Fruit fly (Drosophila melanogaster) whole organism, pupa: ENCODE results near the gene CG45049.
A peak's percentile ranks its signal among the peaks of the same experiment; 100 is the strongest.

Source experiments
- CG10348 ChIP-seq: fragments of 200-800 bp; sonication (Bioruptor generic); IDR thresholded peaks from 2 replicates; pipeline ENCODE4 v1.3.6; 2022; ENCODE audit warnings: missing biosample characterization, missing genetic modification characterization
- CG12605 ChIP-seq: fragments of 200-800 bp; sonication (Bioruptor generic); IDR thresholded peaks from 2 replicates; pipeline ENCODE4 v1.3.6; 2022; ENCODE audit warnings: missing biosample characterization, missing genetic modification characterization
- CG13204 ChIP-seq: fragments of 200-800 bp; sonication (Bioruptor generic); optimal IDR thresholded peaks from 2 replicates; lab custom pipeline; 2018; ENCODE audit warnings: missing biosample characterization, mild to moderate bottlenecking, missing genetic modification characterization, moderate library complexity
- CG14655 ChIP-seq: fragments of 200-800 bp; sonication (Bioruptor generic); optimal IDR thresholded peaks from 3 replicates; lab custom pipeline; 2017; ENCODE audit warnings: mild to moderate bottlenecking, missing biosample characterization, missing genetic modification reagents, missing genetic modification characterization
- CG15710 ChIP-seq: fragments of 200-800 bp; sonication (Bioruptor generic); optimal IDR thresholded peaks from 2 replicates; lab custom pipeline; 2018; ENCODE audit warnings: missing biosample characterization, mild to moderate bottlenecking, missing genetic modification characterization, moderate library complexity
- CG17806 ChIP-seq: fragments of 200-800 bp; sonication (Bioruptor generic); optimal IDR thresholded peaks from 2 replicates; lab custom pipeline; 2018; ENCODE audit warnings: missing biosample characterization, mild to moderate bottlenecking, missing genetic modification characterization, moderate library complexity
- CG32121 ChIP-seq: fragments of 200-800 bp; sonication (Bioruptor generic); IDR thresholded peaks from 2 replicates; pipeline ENCODE4 v1.3.6; 2022; ENCODE audit warnings: missing biosample characterization, missing genetic modification characterization
- CG34367 ChIP-seq: fragments of 200-800 bp; sonication (Bioruptor generic); optimal IDR thresholded peaks from 2 replicates; lab custom pipeline; 2018; ENCODE audit warnings: missing biosample characterization, mild to moderate bottlenecking, missing genetic modification characterization
- CG4496 ChIP-seq: fragments of 200-800 bp; sonication (Bioruptor generic); IDR thresholded peaks from 3 replicates; pipeline ENCODE4 v1.3.6; 2022; ENCODE audit warnings: missing biosample characterization, missing genetic modification characterization
- CG8159 ChIP-seq: fragments of 200-800 bp; sonication (Bioruptor generic); optimal IDR thresholded peaks from 3 replicates; lab custom pipeline; 2018; ENCODE audit warnings: missing biosample characterization, mild to moderate bottlenecking, missing genetic modification characterization, moderate library complexity
- CG8301 ChIP-seq: fragments of 200-800 bp; sonication (Bioruptor generic); optimal IDR thresholded peaks from 2 replicates; lab custom pipeline; 2018; ENCODE audit warnings: missing biosample characterization, mild to moderate bottlenecking, missing genetic modification characterization
- CG9948 ChIP-seq: fragments of 200-800 bp; sonication (Bioruptor generic); optimal IDR thresholded peaks from 2 replicates; lab custom pipeline; 2018; ENCODE audit warnings: missing biosample characterization, mild to moderate bottlenecking, missing genetic modification characterization, moderate library complexity
- D1 ChIP-seq: fragments of 200-800 bp; sonication (Bioruptor generic); optimal IDR thresholded peaks from 2 replicates; lab custom pipeline; 2018; ENCODE audit warnings: missing biosample characterization, mild to moderate bottlenecking, missing genetic modification characterization, moderate library complexity
- EcR ChIP-seq: fragments of 200-800 bp; sonication (Bioruptor generic); optimal IDR thresholded peaks from 3 replicates; lab custom pipeline; 2019; ENCODE audit warnings: missing biosample characterization, missing genetic modification characterization, mild to moderate bottlenecking, moderate library complexity, missing genetic modification reagents
- Ets98B ChIP-seq: fragments of 200-800 bp; sonication (Bioruptor generic); IDR thresholded peaks from 2 replicates; pipeline ENCODE4 v1.3.6; 2022; ENCODE audit warnings: missing biosample characterization, missing genetic modification characterization
- Pif1A ChIP-seq: fragments of 200-800 bp; sonication (Bioruptor generic); optimal IDR thresholded peaks from 3 replicates; lab custom pipeline; 2016; ENCODE audit warnings: missing biosample characterization, missing genetic modification characterization
- Pif1B ChIP-seq: fragments of 200-800 bp; sonication (Bioruptor generic); optimal IDR thresholded peaks from 3 replicates; lab custom pipeline; 2016; ENCODE audit warnings: missing biosample characterization, missing genetic modification characterization
- Snoo ChIP-seq: fragments of 200-800 bp; sonication (Bioruptor generic); optimal IDR thresholded peaks from 3 replicates; lab custom pipeline; 2017; ENCODE audit warnings: missing biosample characterization, mild to moderate bottlenecking, missing genetic modification characterization, inconsistent platforms
- fd96Ca ChIP-seq: fragments of 200-800 bp; sonication (Bioruptor generic); IDR thresholded peaks from 3 replicates; pipeline ENCODE4 v1.3.6; 2022; ENCODE audit warnings: missing biosample characterization, missing genetic modification characterization
- gl ChIP-seq: fragments of 200-800 bp; sonication (Bioruptor generic); optimal IDR thresholded peaks from 2 replicates; lab custom pipeline; 2018; ENCODE audit warnings: missing biosample characterization, mild to moderate bottlenecking, missing genetic modification characterization
- rn ChIP-seq: fragments of 200-800 bp; sonication (Bioruptor generic); IDR thresholded peaks from 2 replicates; pipeline ENCODE4 v1.3.6; 2022; ENCODE audit warnings: missing biosample characterization, missing genetic modification characterization

Gene CG45049

dm6 chr3R:22770887-22771286 lies 44.1 kb downstream of the CG45049 start, which contains the start of gene CG43094:
TSS of gene CG43094 (minus strand) at chr3R:22770987.
- TF ChIP-seq CG8159 (no peak), CG9948 (tag; lab: Kevin White, UChicago) (no peak), Snoo (tag; lab: Kevin White, UChicago) (no peak), gl (tag; lab: Kevin White, UChicago) (no peak), EcR (GFP tag; lab: Kevin White, UChicago) (no peak), Pif1B (GFP tag; lab: Kevin White, UChicago) (no peak), CG12605 (GFP tag; lab: Robert Waterston, UW) (no peak), CG13204 (GFP tag; lab: Kevin White, UChicago) (no peak), CG4496 (GFP tag; lab: Robert Waterston, UW) (no peak), CG15710 (no peak), CG32121 (GFP tag; lab: Robert Waterston, UW) (no peak)

- no peak for TF ChIP-seq CG12605 (GFP tag; lab: Robert Waterston, UW)
- no peak for TF ChIP-seq Ets98B (GFP tag; lab: Robert Waterston, UW)
- no peak for TF ChIP-seq CG10348 (GFP tag; lab: Robert Waterston, UW)
- no peak for TF ChIP-seq CG8159
- no peak for TF ChIP-seq Snoo (tag; lab: Kevin White, UChicago)
- TF ChIP-seq Pif1B (GFP tag; lab: Kevin White, UChicago) = no peak
- no peak for TF ChIP-seq D1
- TF ChIP-seq CG14655 = no peak
- no peak for TF ChIP-seq EcR (GFP tag; lab: Kevin White, UChicago)
- no peak for TF ChIP-seq rn (GFP tag; lab: Robert Waterston, UW)
- TF ChIP-seq gl (tag; lab: Kevin White, UChicago) = no peak
- TF ChIP-seq CG15710 = no peak
- no peak for TF ChIP-seq Pif1A (GFP tag; lab: Kevin White, UChicago)
- TF ChIP-seq CG4496 (GFP tag; lab: Robert Waterston, UW) = no peak
- TF ChIP-seq CG34367 (tag; lab: Kevin White, UChicago) = no peak
- no peak for TF ChIP-seq CG9948 (tag; lab: Kevin White, UChicago)
- no peak for TF ChIP-seq fd96Ca
- TF ChIP-seq CG32121 (GFP tag; lab: Robert Waterston, UW) = no peak
- TF ChIP-seq CG13204 (GFP tag; lab: Kevin White, UChicago) = no peak
Measured at dm6 chr3R:22771670-22772069, 44.9 kb downstream of the CG45049 start, which contains the start of gene CG43095. TSS of gene CG43095 (minus strand) at chr3R:22771770.

DNA sequence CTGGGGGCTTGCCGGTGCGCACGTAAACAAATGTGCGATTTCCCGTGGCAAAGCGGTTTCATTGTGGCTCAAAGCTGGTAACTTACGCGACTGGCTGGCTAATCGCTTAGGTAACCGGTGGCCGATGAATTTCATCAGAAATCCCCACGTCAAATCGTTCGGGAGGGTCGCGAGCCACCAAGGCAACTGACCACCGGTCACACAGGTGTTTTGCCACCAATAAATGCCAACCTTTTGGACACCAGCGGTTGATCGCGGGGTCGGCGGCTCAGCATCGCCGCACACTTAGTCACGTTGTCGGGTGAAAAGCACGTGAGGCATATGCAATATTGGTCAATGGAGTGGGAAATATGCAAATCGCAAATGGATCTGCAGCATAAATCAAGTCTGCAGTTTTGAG lies 49.7 kb downstream of the CG45049 start:
- TF ChIP-seq CG15710 (no peak), CG4496 (GFP tag; lab: Robert Waterston, UW) (no peak), CG12605 (GFP tag; lab: Robert Waterston, UW) (no peak), CG17806 (tag; lab: Kevin White, UChicago) (no peak), EcR (GFP tag; lab: Kevin White, UChicago) (no peak), Snoo (tag; lab: Kevin White, UChicago) (no peak), CG9948 (tag; lab: Kevin White, UChicago) (no peak), Pif1A (GFP tag; lab: Kevin White, UChicago) (no peak), CG32121 (GFP tag; lab: Robert Waterston, UW) (no peak), CG10348 (GFP tag; lab: Robert Waterston, UW) (no peak)

DNA sequence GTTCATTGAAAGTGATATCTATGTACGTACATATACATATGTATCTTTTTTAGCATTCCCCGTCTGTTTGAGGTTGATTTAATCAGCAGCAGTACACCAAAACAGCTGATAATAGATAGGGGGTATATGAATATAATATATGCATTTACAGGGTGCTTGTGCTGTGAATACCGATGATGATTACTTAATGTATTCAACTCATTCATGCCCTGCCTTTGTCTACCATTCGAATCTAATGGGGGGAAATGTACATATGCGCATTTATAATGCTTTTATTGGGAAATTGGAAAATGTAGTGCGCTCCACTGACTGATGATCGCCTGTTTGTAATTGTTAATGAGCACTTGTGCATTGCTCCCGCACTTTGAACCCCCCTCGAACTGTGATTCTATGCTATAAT lies 53.4 kb downstream of the CG45049 start:
- TF ChIP-seq CG4496 (GFP tag; lab: Robert Waterston, UW) (peak; percentile 34; the same call in 1 of the 3 replicates), CG32121 (GFP tag; lab: Robert Waterston, UW) (0 out of 2 replicates have a peak, but pooled peaks have one; percentile 20), Pif1A (GFP tag; lab: Kevin White, UChicago) (no peak)

DNA sequence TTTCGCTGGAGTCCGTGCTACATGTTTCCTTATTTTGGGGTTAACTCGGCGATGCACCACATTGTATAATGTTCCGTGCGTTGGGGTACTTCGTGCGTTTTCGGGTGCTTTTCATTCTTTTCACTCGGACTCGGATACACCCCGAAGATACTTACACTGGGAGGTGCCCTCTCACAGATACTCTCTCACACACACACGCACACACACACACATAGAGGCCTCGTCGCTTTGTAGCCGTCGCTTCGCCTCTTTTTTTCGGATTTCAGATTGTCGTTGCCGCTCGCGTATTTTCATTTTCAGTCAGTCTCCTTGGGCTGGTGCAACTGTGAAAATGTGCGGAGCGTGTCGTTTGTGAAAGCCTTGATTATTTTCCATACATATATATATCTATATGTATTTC lies 54.6 kb downstream of the CG45049 start:
- TF ChIP-seq CG15710 (peak; percentile 16), Snoo (tag; lab: Kevin White, UChicago) (no peak), CG17806 (tag; lab: Kevin White, UChicago) (no peak), D1 (no peak), CG34367 (tag; lab: Kevin White, UChicago) (no peak), CG9948 (tag; lab: Kevin White, UChicago) (no peak), Pif1B (GFP tag; lab: Kevin White, UChicago) (peak; percentile 54), CG32121 (GFP tag; lab: Robert Waterston, UW) (peak; percentile 95), fd96Ca (peak; percentile 95), CG13204 (GFP tag; lab: Kevin White, UChicago) (peak; percentile 32), rn (GFP tag; lab: Robert Waterston, UW) (no peak), EcR (GFP tag; lab: Kevin White, UChicago) (peak; percentile 28), CG8159 (no peak), CG14655 (peak; percentile 28), CG4496 (GFP tag; lab: Robert Waterston, UW) (peak; percentile 82), Ets98B (GFP tag; lab: Robert Waterston, UW) (peak; percentile 96), CG8301 (tag; lab: Kevin White, UChicago) (no peak), gl (tag; lab: Kevin White, UChicago) (no peak), CG10348 (GFP tag; lab: Robert Waterston, UW) (no peak), Pif1A (GFP tag; lab: Kevin White, UChicago) (peak; percentile 57), CG12605 (GFP tag; lab: Robert Waterston, UW) (peak; percentile 74)
